Fruit fly (Drosophila melanogaster) whole organism, prepupa: ENCODE data around the gene Ubi-p5E.

ENCODE experiments used
- Blimp-1 ChIP-seq: fragments of 200-800 bp; sonication (Bioruptor generic); optimal IDR thresholded peaks from 3 replicates; lab custom pipeline; 2017; ENCODE audit warnings: missing biosample characterization, missing genetic modification characterization, mild to moderate bottlenecking, moderate library complexity, missing genetic modification reagents
- CG10631 ChIP-seq: fragments of 200-800 bp; sonication (Bioruptor generic); optimal IDR thresholded peaks from 2 replicates; lab custom pipeline; 2016; ENCODE audit warnings: missing biosample characterization, missing genetic modification characterization
- CG10669 ChIP-seq: fragments of 200-800 bp; sonication (Bioruptor generic); optimal IDR thresholded peaks from 3 replicates; lab custom pipeline; 2018; ENCODE audit warnings: missing biosample characterization, mild to moderate bottlenecking, missing genetic modification characterization, moderate library complexity
- CG11294 ChIP-seq: fragments of 200-800 bp; sonication (Bioruptor generic); IDR thresholded peaks from 2 replicates; pipeline ENCODE4 v1.3.6; 2022; ENCODE audit warnings: missing biosample characterization, missing genetic modification characterization
- CG11762 ChIP-seq: fragments of 200-800 bp; sonication (Bioruptor generic); optimal IDR thresholded peaks from 3 replicates; lab custom pipeline; 2016; ENCODE audit warnings: missing biosample characterization, missing genetic modification characterization; ENCODE audit not compliant: insufficient read depth
- CG15336 ChIP-seq: fragments of 200-800 bp; sonication (Bioruptor generic); IDR thresholded peaks from 2 replicates; pipeline ENCODE4 v1.3.6; 2022; ENCODE audit warnings: missing biosample characterization, missing genetic modification characterization
- CG3032 ChIP-seq: fragments of 200-800 bp; optimal IDR thresholded peaks from 2 replicates; lab custom pipeline; 2019; ENCODE audit warnings: missing biosample characterization, mild to moderate bottlenecking, missing genetic modification characterization, moderate library complexity
- CG31627 ChIP-seq: fragments of 200-800 bp; sonication (Bioruptor generic); optimal IDR thresholded peaks from 3 replicates; lab custom pipeline; 2016; ENCODE audit warnings: missing biosample characterization, missing genetic modification characterization
- CG34406 ChIP-seq: fragments of 200-800 bp; sonication (Bioruptor generic); optimal IDR thresholded peaks from 3 replicates; lab custom pipeline; 2016; ENCODE audit warnings: missing biosample characterization, missing genetic modification characterization
- CG3919 ChIP-seq: fragments of 200-800 bp; sonication (Bioruptor generic); optimal IDR thresholded peaks from 3 replicates; lab custom pipeline; 2016; ENCODE audit warnings: missing biosample characterization, missing genetic modification characterization
- CG4318 ChIP-seq: fragments of 200-800 bp; sonication (Bioruptor generic); optimal IDR thresholded peaks from 3 replicates; lab custom pipeline; 2017; ENCODE audit warnings: missing biosample characterization, mild to moderate bottlenecking, missing genetic modification characterization
- CG6163 ChIP-seq: fragments of 200-800 bp; sonication (Bioruptor generic); IDR thresholded peaks from 3 replicates; pipeline ENCODE4 v1.3.6; 2022; ENCODE audit warnings: missing biosample characterization, missing genetic modification characterization
- CG6276 ChIP-seq: fragments of 200-800 bp; sonication (Bioruptor generic); optimal IDR thresholded peaks from 2 replicates; lab custom pipeline; 2017; ENCODE audit warnings: missing biosample characterization, mild to moderate bottlenecking, missing genetic modification characterization
- CG6808 ChIP-seq: fragments of 200-800 bp; sonication (Bioruptor generic); optimal IDR thresholded peaks from 3 replicates; lab custom pipeline; 2017; ENCODE audit warnings: missing biosample characterization, missing genetic modification characterization, mild to moderate bottlenecking, moderate library complexity, missing genetic modification reagents
- CG6854 ChIP-seq: fragments of 200-800 bp; sonication (Bioruptor generic); optimal IDR thresholded peaks from 2 replicates; lab custom pipeline; 2017; ENCODE audit warnings: missing biosample characterization, mild to moderate bottlenecking, missing genetic modification characterization
- CG7368 ChIP-seq: fragments of 200-800 bp; sonication (Bioruptor generic); optimal IDR thresholded peaks from 3 replicates; lab custom pipeline; 2016; ENCODE audit warnings: missing biosample characterization, missing genetic modification characterization
- CG8319 ChIP-seq: fragments of 200-800 bp; sonication (Bioruptor generic); optimal IDR thresholded peaks from 3 replicates; lab custom pipeline; 2016; ENCODE audit warnings: missing biosample characterization, missing genetic modification characterization
- CG8632 ChIP-seq: fragments of 200-800 bp; sonication (Bioruptor generic); optimal IDR thresholded peaks from 3 replicates; lab custom pipeline; 2016; ENCODE audit warnings: missing biosample characterization, missing genetic modification characterization
- CG9139 ChIP-seq: fragments of 200-800 bp; sonication (Bioruptor generic); optimal IDR thresholded peaks from 3 replicates; lab custom pipeline; 2017; ENCODE audit warnings: missing biosample characterization, mild to moderate bottlenecking, missing genetic modification characterization
- Eip78C ChIP-seq: fragments of 200-800 bp; sonication (Bioruptor generic); peaks from one replicate; lab custom pipeline; 2016; ENCODE audit warnings: missing biosample characterization, missing genetic modification characterization
- Eip93F ChIP-seq: fragments of 200-800 bp; sonication (Bioruptor generic); optimal IDR thresholded peaks from 2 replicates; lab custom pipeline; 2016; ENCODE audit warnings: missing biosample characterization, mild to moderate bottlenecking, missing genetic modification characterization
- Ets21C ChIP-seq: fragments of 200-800 bp; sonication (Bioruptor generic); optimal IDR thresholded peaks from 3 replicates; lab custom pipeline; 2016; ENCODE audit warnings: missing biosample characterization, missing genetic modification characterization
- Ets96B ChIP-seq: fragments of 200-800 bp; optimal IDR thresholded peaks from 2 replicates; lab custom pipeline; 2019; ENCODE audit warnings: missing biosample characterization, mild to moderate bottlenecking, missing genetic modification characterization, moderate library complexity
- Hr38 ChIP-seq: sonication (Bioruptor generic); optimal IDR thresholded peaks from 2 replicates; lab custom pipeline; 2016; ENCODE audit warnings: missing biosample characterization, missing genetic modification characterization
- Hr39 ChIP-seq: fragments of 200-800 bp; sonication (Bioruptor generic); optimal IDR thresholded peaks from 2 replicates; lab custom pipeline; 2016; ENCODE audit warnings: missing biosample characterization, missing genetic modification characterization
- Hr4 ChIP-seq: fragments of 200-800 bp; sonication (Bioruptor generic); optimal IDR thresholded peaks from 3 replicates; lab custom pipeline; 2016; ENCODE audit warnings: missing biosample characterization, missing genetic modification characterization
- Lpt ChIP-seq: fragments of 200-800 bp; sonication (Bioruptor generic); optimal IDR thresholded peaks from 3 replicates; lab custom pipeline; 2016; ENCODE audit warnings: missing biosample characterization, missing genetic modification characterization
- Met ChIP-seq: fragments of 200-800 bp; sonication (Bioruptor generic); optimal IDR thresholded peaks from 3 replicates; lab custom pipeline; 2016; ENCODE audit warnings: missing biosample characterization, missing genetic modification characterization
- Smox ChIP-seq: fragments of 200-800 bp; sonication (Bioruptor generic); optimal IDR thresholded peaks from 3 replicates; lab custom pipeline; 2016; ENCODE audit warnings: missing biosample characterization, missing genetic modification characterization
- Sox102F ChIP-seq: fragments of 200-800 bp; sonication (Bioruptor generic); optimal IDR thresholded peaks from 2 replicates; lab custom pipeline; 2016; ENCODE audit warnings: missing biosample characterization, mild to moderate bottlenecking, missing genetic modification characterization
- Sox14 ChIP-seq: fragments of 200-800 bp; sonication (Bioruptor generic); optimal IDR thresholded peaks from 3 replicates; lab custom pipeline; 2016; ENCODE audit warnings: missing biosample characterization, missing genetic modification characterization
- Sox15 ChIP-seq: fragments of 200-800 bp; sonication (Bioruptor generic); optimal IDR thresholded peaks from 3 replicates; lab custom pipeline; 2016; ENCODE audit warnings: missing biosample characterization, missing genetic modification characterization
- achi ChIP-seq: fragments of 200-800 bp; sonication (Bioruptor generic); optimal IDR thresholded peaks from 3 replicates; lab custom pipeline; 2016; ENCODE audit warnings: missing biosample characterization, missing genetic modification characterization
- acj6 ChIP-seq: fragments of 200-800 bp; sonication (Bioruptor generic); optimal IDR thresholded peaks from 3 replicates; lab custom pipeline; 2016; ENCODE audit warnings: missing biosample characterization, missing genetic modification characterization
- cyc ChIP-seq: fragments of 200-800 bp; sonication (Bioruptor generic); optimal IDR thresholded peaks from 3 replicates; lab custom pipeline; 2016; ENCODE audit warnings: missing biosample characterization, missing genetic modification characterization
- dac ChIP-seq: fragments of 200-800 bp; sonication (Bioruptor generic); optimal IDR thresholded peaks from 2 replicates; lab custom pipeline; 2017; ENCODE audit warnings: missing biosample characterization, mild to moderate bottlenecking, missing genetic modification characterization
- dsx ChIP-seq: fragments of 200-800 bp; optimal IDR thresholded peaks from 3 replicates; lab custom pipeline; 2019; ENCODE audit warnings: missing biosample characterization, mild to moderate bottlenecking, missing genetic modification characterization, moderate library complexity; ENCODE audit not compliant: poor library complexity, severe bottlenecking
- eg ChIP-seq: fragments of 200-800 bp; sonication (Bioruptor generic); IDR thresholded peaks from 3 replicates; pipeline ENCODE4 v1.3.6; 2022; ENCODE audit warnings: missing biosample characterization, missing genetic modification characterization
- esn ChIP-seq: fragments of 200-800 bp; sonication (Bioruptor generic); optimal IDR thresholded peaks from 2 replicates; lab custom pipeline; 2016; ENCODE audit warnings: missing biosample characterization, mild to moderate bottlenecking, missing genetic modification characterization, moderate library complexity
- fd85E ChIP-seq: fragments of 200-800 bp; sonication (Bioruptor generic); optimal IDR thresholded peaks from 3 replicates; lab custom pipeline; 2016; ENCODE audit warnings: missing biosample characterization, missing genetic modification characterization
- fkh ChIP-seq: fragments of 200-800 bp; sonication (Bioruptor generic); optimal IDR thresholded peaks from 3 replicates; lab custom pipeline; 2017; ENCODE audit warnings: missing biosample characterization, mild to moderate bottlenecking, missing genetic modification characterization, moderate library complexity
- lz ChIP-seq: fragments of 200-800 bp; sonication (Bioruptor generic); optimal IDR thresholded peaks from 3 replicates; lab custom pipeline; 2016; ENCODE audit warnings: missing biosample characterization, missing genetic modification characterization
- net ChIP-seq: fragments of 200-800 bp; sonication (Bioruptor generic); optimal IDR thresholded peaks from 3 replicates; lab custom pipeline; 2016; ENCODE audit warnings: missing biosample characterization, missing genetic modification characterization
- spab ChIP-seq: fragments of 200-800 bp; sonication (Bioruptor generic); optimal IDR thresholded peaks from 2 replicates; lab custom pipeline; 2017; ENCODE audit warnings: missing biosample characterization, mild to moderate bottlenecking, missing genetic modification characterization, missing genetic modification reagents
- ss ChIP-seq, 2 experiments: fragments of 200-800 bp; sonication (Bioruptor generic); optimal IDR thresholded peaks; 2 replicates in 1 of 2; 3 replicates in 1 of 2; lab custom pipeline; 2017 to 2018; ENCODE audit warnings: mild to moderate bottlenecking in 2 of 2, missing biosample characterization in 2 of 2, missing genetic modification characterization in 2 of 2, moderate library complexity in 1 of 2
- svp ChIP-seq: fragments of 200-800 bp; sonication (Bioruptor generic); peaks from one replicate; lab custom pipeline; 2016; ENCODE audit warnings: missing biosample characterization, missing genetic modification characterization
- vri ChIP-seq: fragments of 200-800 bp; sonication (Bioruptor generic); optimal IDR thresholded peaks from 3 replicates; lab custom pipeline; 2016; ENCODE audit warnings: missing biosample characterization, mild to moderate bottlenecking, missing genetic modification characterization

The Ubi-p5E gene

DNA sequence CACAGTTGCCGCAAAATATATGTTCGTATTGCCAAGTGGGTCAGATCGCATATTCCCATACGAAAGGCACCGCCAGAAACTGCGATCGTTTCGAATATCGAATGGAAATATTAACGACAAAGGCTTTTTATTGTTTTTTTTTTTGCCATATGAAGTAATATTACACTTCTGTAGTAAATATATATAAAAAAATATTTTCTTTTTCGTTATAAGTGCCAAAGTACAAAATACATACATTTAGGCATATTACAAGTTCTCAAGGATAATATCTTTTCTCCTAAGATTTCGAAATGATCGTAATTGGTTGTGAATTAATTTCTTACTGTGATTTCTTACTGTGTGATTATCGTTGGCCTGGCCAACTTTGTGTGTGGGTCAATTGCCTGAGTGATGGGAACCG, 24.8 kb upstream of the Ubi-p5E start (continued):
- TF ChIP-seq Hr39 (GFP tag; lab: Kevin White, UChicago) (no peak), fkh (GFP tag; lab: Kevin White, UChicago) (no peak), Blimp-1 (GFP tag; lab: Kevin White, UChicago) (no peak), cyc (no peak), Eip93F (GFP tag; lab: Kevin White, UChicago) (no peak), vri (GFP tag; lab: Kevin White, UChicago) (no peak), CG6808 (GFP tag; lab: Kevin White, UChicago) (no peak), Hr4 (GFP tag; lab: Kevin White, UChicago) (no peak), Eip78C (GFP tag; lab: Kevin White, UChicago) (peak; percentile 80), acj6 (GFP tag; lab: Kevin White, UChicago) (no peak), Sox14 (GFP tag; lab: Kevin White, UChicago) (no peak)

DNA sequence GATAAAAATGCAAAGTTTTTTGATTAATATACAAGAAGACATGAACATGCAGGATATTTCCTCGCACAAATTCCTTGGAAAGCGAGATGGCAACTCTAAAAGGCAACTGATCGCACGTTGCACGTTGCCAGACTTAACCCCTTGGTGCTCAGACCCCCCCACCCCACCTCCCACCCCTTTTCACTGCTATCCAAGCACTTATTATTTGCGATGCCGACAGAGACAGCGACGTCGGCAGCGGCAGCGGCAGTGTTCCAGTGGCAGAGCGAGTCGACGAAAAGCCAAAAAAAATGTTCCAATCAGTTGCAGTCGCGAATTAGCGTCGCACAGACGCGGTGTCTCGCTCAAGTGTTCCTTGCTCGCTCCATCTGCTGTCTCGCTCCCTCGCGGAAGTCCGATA, 24.2 kb upstream of the Ubi-p5E start, which contains the start of gene CG3823:
Gene CG3823 (plus strand): TSS at position 301 of the 400 bp plus-strand sequence.
- TF ChIP-seq dac (GFP tag; lab: Kevin White, UChicago) (no peak), CG6163 (GFP tag; lab: Robert Waterston, UW) (peak; percentile 21; the same call in 1 of the 3 replicates)

DNA sequence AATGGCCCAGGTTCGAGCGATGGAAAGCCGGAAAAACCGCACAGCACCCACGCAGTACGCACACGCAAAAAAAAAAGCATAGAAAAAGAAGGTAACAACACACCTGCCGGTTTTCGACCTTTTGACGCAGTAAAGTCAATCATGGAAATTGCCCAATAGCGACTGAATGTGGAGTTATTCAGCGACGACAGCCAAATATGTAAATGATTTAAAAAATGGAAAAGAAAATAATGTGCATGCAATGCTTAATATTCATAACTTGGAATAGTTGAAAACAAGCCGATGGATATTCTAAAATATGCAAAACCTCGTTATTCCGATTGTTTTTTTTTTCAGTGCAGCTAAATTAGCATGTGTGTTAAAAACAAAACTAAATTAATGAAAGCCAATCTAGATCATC, 23.7 kb upstream of the Ubi-p5E start:
- no peak for TF ChIP-seq Ets96B
- TF ChIP-seq acj6 (GFP tag; lab: Kevin White, UChicago), result no peak
- TF ChIP-seq CG15336 (GFP tag; lab: Robert Waterston, UW), result 0 out of 2 replicates have a peak, but pooled peaks have one; percentile 20
- no peak for TF ChIP-seq Blimp-1 (GFP tag; lab: Kevin White, UChicago)
- TF ChIP-seq Sox102F (GFP tag; lab: Kevin White, UChicago), result no peak
- TF ChIP-seq CG8319 (GFP tag; lab: Kevin White, UChicago), result no peak
- TF ChIP-seq Lpt (GFP tag; lab: Kevin White, UChicago), result no peak
- 0 out of 3 replicates have a peak, but pooled peaks have one; percentile 8 for TF ChIP-seq eg (GFP tag; lab: Robert Waterston, UW)
- TF ChIP-seq CG9139 (GFP tag; lab: Kevin White, UChicago), result no peak
- TF ChIP-seq CG8632 (GFP tag; lab: Kevin White, UChicago), result no peak
- no peak for TF ChIP-seq CG4318 (GFP tag; lab: Kevin White, UChicago)
- TF ChIP-seq net, result no peak
- TF ChIP-seq Eip93F (GFP tag; lab: Kevin White, UChicago), result no peak
- TF ChIP-seq esn (GFP tag; lab: Kevin White, UChicago), result no peak
- TF ChIP-seq Eip78C (GFP tag; lab: Kevin White, UChicago), result peak; percentile 15
- TF ChIP-seq lz (GFP tag; lab: Kevin White, UChicago), result no peak
- no peak for TF ChIP-seq dsx (GFP tag; lab: Kevin White, UChicago)
- TF ChIP-seq CG11294, result no peak
- no peak for TF ChIP-seq CG6276 (GFP tag; lab: Kevin White, UChicago)
- no peak for TF ChIP-seq spab (GFP tag; lab: Kevin White, UChicago)
- no peak for TF ChIP-seq fd85E (GFP tag; lab: Kevin White, UChicago)
- TF ChIP-seq CG7368 (GFP tag; lab: Kevin White, UChicago), result no peak
- TF ChIP-seq CG31627 (GFP tag; lab: Kevin White, UChicago), result no peak
- no peak for TF ChIP-seq CG3032 (tag; lab: Kevin White, UChicago)
- no peak for TF ChIP-seq fkh (GFP tag; lab: Kevin White, UChicago)
- no peak for TF ChIP-seq CG34406
- no peak for TF ChIP-seq Met
- no peak for TF ChIP-seq CG10669
- no peak for TF ChIP-seq Smox (GFP tag; lab: Kevin White, UChicago)
- no peak for TF ChIP-seq achi
- TF ChIP-seq vri (GFP tag; lab: Kevin White, UChicago), result no peak
- no peak for TF ChIP-seq Sox15 (GFP tag; lab: Kevin White, UChicago)
- no peak for TF ChIP-seq CG10631
- no peak for TF ChIP-seq cyc
- no peak for TF ChIP-seq svp (GFP tag; lab: Kevin White, UChicago)
- TF ChIP-seq CG3919 (GFP tag; lab: Kevin White, UChicago), result no peak
- no peak for TF ChIP-seq Ets21C (GFP tag; lab: Kevin White, UChicago)
- TF ChIP-seq ss (GFP tag; optimal IDR thresholded peaks at IDR 0.05; lab: Kevin White, UChicago), result no peak
- TF ChIP-seq CG6808 (GFP tag; lab: Kevin White, UChicago), result no peak
- TF ChIP-seq Hr39 (GFP tag; lab: Kevin White, UChicago), result no peak
- TF ChIP-seq Hr38 (GFP tag; lab: Kevin White, UChicago), result no peak
- TF ChIP-seq CG11762 (GFP tag; lab: Kevin White, UChicago), result no peak
- TF ChIP-seq CG6854 (GFP tag; lab: Kevin White, UChicago), result no peak
